Fruit fly (Drosophila melanogaster): ENCODE data around the gene CG14913.

CG14913 gene

dm6 chr2L:11044678-11045466 lies 28.1 kb downstream of the CG14913 start:
- TF ChIP-seq Eip75B (GFP tag; optimal IDR thresholded peaks at IDR 0.05) = peak; percentile 32
- peak; percentile 66 for TF ChIP-seq vri (GFP tag; optimal IDR thresholded peaks at IDR 0.05)
- peak; percentile 48 for TF ChIP-seq dsx (GFP tag; optimal IDR thresholded peaks at IDR 0.05; ENCODE audit: poor library complexity, severe bottlenecking)
- peak; percentile 67 for TF ChIP-seq topi (GFP tag; optimal IDR thresholded peaks at IDR 0.05)
- TF ChIP-seq CG15336 (GFP tag; IDR thresholded peaks at IDR 0.05) = peak; percentile 81
- TF ChIP-seq CG8632 (GFP tag; optimal IDR thresholded peaks at IDR 0.05) = peak; percentile 47
- peak; percentile 66 for TF ChIP-seq Eip93F (GFP tag; optimal IDR thresholded peaks at IDR 0.05)
- peak; percentile 31 for TF ChIP-seq CG3919 (GFP tag; optimal IDR thresholded peaks at IDR 0.05)
- peak; percentile 30 for TF ChIP-seq spab (GFP tag; optimal IDR thresholded peaks at IDR 0.05)
- peak; percentile 67 for TF ChIP-seq CG10631 (GFP tag; optimal IDR thresholded peaks at IDR 0.05)
- TF ChIP-seq lz (GFP tag; optimal IDR thresholded peaks at IDR 0.05) = peak; percentile 69
- no peak for TF ChIP-seq CG6854 (GFP tag; optimal IDR thresholded peaks at IDR 0.05)
- TF ChIP-seq Hr38 (GFP tag; optimal IDR thresholded peaks at IDR 0.05) = no peak
- TF ChIP-seq Hr39 (GFP tag; optimal IDR thresholded peaks at IDR 0.05) = peak; percentile 80
- peak; percentile 52 for TF ChIP-seq net (GFP tag; optimal IDR thresholded peaks at IDR 0.05)
- peak in 1 of 2 experiments; percentile 37 for TF ChIP-seq salr (GFP tag; optimal IDR thresholded peaks at IDR 0.05)
- TF ChIP-seq fd59A (GFP tag; optimal IDR thresholded peaks at IDR 0.05) = no peak
- peak; percentile 6 for TF ChIP-seq CG10669 (GFP tag; optimal IDR thresholded peaks at IDR 0.05)
- peak; percentile 82 for TF ChIP-seq Met (GFP tag; optimal IDR thresholded peaks at IDR 0.05)
- TF ChIP-seq eg (GFP tag; IDR thresholded peaks at IDR 0.05) = peak; percentile 75; the same call in 2 of the 3 replicates
- no peak for TF ChIP-seq CG9139 (GFP tag; optimal IDR thresholded peaks at IDR 0.05)
- no peak; the same call in 1 of the 2 replicates for TF ChIP-seq CG11294 (GFP tag; IDR thresholded peaks at IDR 0.05)
- peak; percentile 76 for TF ChIP-seq CG6792 (GFP tag; optimal IDR thresholded peaks at IDR 0.05)
- TF ChIP-seq CG3032 (tag; optimal IDR thresholded peaks at IDR 0.05) = peak; percentile 5
- peak; percentile 79 for TF ChIP-seq Eip78C (GFP tag)
- peak; percentile 75 for TF ChIP-seq CG32006 (GFP tag; optimal IDR thresholded peaks at IDR 0.05)
- peak; percentile 35 for TF ChIP-seq Ets96B (tag; optimal IDR thresholded peaks at IDR 0.05)
- TF ChIP-seq Smox (GFP tag; optimal IDR thresholded peaks at IDR 0.05) = peak; percentile 85
- TF ChIP-seq CG1621 (tag; optimal IDR thresholded peaks at IDR 0.05) = peak; percentile 39
- peak; percentile 64 for TF ChIP-seq cyc (GFP tag; optimal IDR thresholded peaks at IDR 0.05)
- peak; percentile 79 for TF ChIP-seq pdm3 (GFP tag; optimal IDR thresholded peaks at IDR 0.05)
- peak; percentile 79 for TF ChIP-seq CG6163 (GFP tag; IDR thresholded peaks at IDR 0.05)
- peak; percentile 68 for TF ChIP-seq CG6276 (GFP tag; optimal IDR thresholded peaks at IDR 0.05)
- TF ChIP-seq fd85E (GFP tag; optimal IDR thresholded peaks at IDR 0.05) = peak; percentile 17
- TF ChIP-seq ss (GFP tag; optimal IDR thresholded peaks at IDR 0.05) = peak; percentile 44 to 61
- peak; percentile 4 for TF ChIP-seq CG7368 (GFP tag; optimal IDR thresholded peaks at IDR 0.05)
- peak; percentile 83 for TF ChIP-seq CG31627 (GFP tag; optimal IDR thresholded peaks at IDR 0.05)
- peak; percentile 78 for TF ChIP-seq OdsH (GFP tag; optimal IDR thresholded peaks at IDR 0.05)
- TF ChIP-seq Sox102F (GFP tag; optimal IDR thresholded peaks at IDR 0.05) = peak; percentile 82
- peak; percentile 51 for TF ChIP-seq Gug (GFP tag; IDR thresholded peaks at IDR 0.05)
- peak; percentile 69 for TF ChIP-seq Ets21C (GFP tag; optimal IDR thresholded peaks at IDR 0.05)
- peak; percentile 63 for TF ChIP-seq achi (GFP tag; optimal IDR thresholded peaks at IDR 0.05)
- peak; percentile 66 for TF ChIP-seq CG16779 (tag; optimal IDR thresholded peaks at IDR 0.05)
- TF ChIP-seq CG4318 (GFP tag; optimal IDR thresholded peaks at IDR 0.05) = peak; percentile 25
- peak; percentile 98 for TF ChIP-seq fkh (GFP tag; optimal IDR thresholded peaks at IDR 0.05)
- no peak for TF ChIP-seq Blimp-1 (GFP tag; optimal IDR thresholded peaks at IDR 0.05)
- peak; percentile 41 for TF ChIP-seq Hr4 (GFP tag; optimal IDR thresholded peaks at IDR 0.05)
- TF ChIP-seq esn (GFP tag; optimal IDR thresholded peaks at IDR 0.05) = peak; percentile 86
- peak; percentile 99 for TF ChIP-seq svp (GFP tag)
- peak; percentile 46 for TF ChIP-seq Sox15 (GFP tag; optimal IDR thresholded peaks at IDR 0.05)

All from whole organism, prepupa.